Fruit fly (Drosophila melanogaster): ENCODE measurements around the gene nrv1.

- TF ChIP-seq Spps (tag; optimal IDR thresholded peaks at IDR 0.05) (no peak), Pdp1 (GFP tag; optimal IDR thresholded peaks at IDR 0.05) (no peak), CG1832 (GFP tag; optimal IDR thresholded peaks at IDR 0.05) (no peak)
Measured at dm6 chr2L:6773645-6774044, 13.0 kb downstream of the nrv1 start, which contains the start of gene CG17378.
